Fruit fly (Drosophila melanogaster) whole organism, wandering third instar larva: ENCODE measurements around the gene amrt.

ENCODE experiments used
- Abd-B ChIP-seq: fragments of >200 bp; optimal IDR thresholded peaks from 2 replicates; lab custom pipeline; 2017; ENCODE audit warnings: missing biosample characterization, missing genetic modification characterization
- CG32264 ChIP-seq: fragments of 200-800 bp; sonication (Bioruptor generic); optimal IDR thresholded peaks from 2 replicates; lab custom pipeline; 2016; ENCODE audit warnings: missing biosample characterization, missing genetic modification characterization
- CG9705 ChIP-seq: fragments of 200-800 bp; sonication (Bioruptor generic); optimal IDR thresholded peaks from 2 replicates; lab custom pipeline; 2018; ENCODE audit warnings: missing biosample characterization, mild to moderate bottlenecking, missing genetic modification characterization
- CrebA ChIP-seq: fragments of 200-800 bp; sonication (Bioruptor generic); optimal IDR thresholded peaks from 2 replicates; lab custom pipeline; 2016; ENCODE audit warnings: missing biosample characterization, mild to moderate bottlenecking, missing genetic modification characterization, borderline replicate concordance
- Dfd ChIP-seq: fragments of >200 bp; optimal IDR thresholded peaks from 2 replicates; lab custom pipeline; 2017; ENCODE audit warnings: missing biosample characterization, missing genetic modification characterization
- Dif ChIP-seq: fragments of 200-275, 200-300 bp; sonication (Bioruptor generic); optimal IDR thresholded peaks from 2 replicates; lab custom pipeline; 2018; ENCODE audit warnings: missing biosample characterization, missing genetic modification characterization; ENCODE audit not compliant: partially characterized antibody
- GATAd ChIP-seq: sonication (Bioruptor generic); optimal IDR thresholded peaks from 2 replicates; lab custom pipeline; 2016; ENCODE audit warnings: missing biosample characterization, missing genetic modification characterization
- HLH106 ChIP-seq: fragments of 200-800 bp; optimal IDR thresholded peaks from 3 replicates; lab custom pipeline; 2019; ENCODE audit warnings: missing biosample characterization, mild to moderate bottlenecking, missing genetic modification characterization, moderate library complexity
- Hnf4 ChIP-seq: fragments of 200-800 bp; sonication (Bioruptor generic); optimal IDR thresholded peaks from 2 replicates; lab custom pipeline; 2016; ENCODE audit warnings: missing biosample characterization, mild to moderate bottlenecking, missing genetic modification characterization
- Hr78 ChIP-seq: fragments of >200 bp; optimal IDR thresholded peaks from 2 replicates; lab custom pipeline; 2017; ENCODE audit warnings: missing biosample characterization, missing genetic modification characterization
- Hr83 ChIP-seq: fragments of 200-300 bp; sonication (Bioruptor generic); optimal IDR thresholded peaks from 2 replicates; lab custom pipeline; 2016; ENCODE audit warnings: missing biosample characterization, mild to moderate bottlenecking, missing genetic modification characterization, moderate library complexity; ENCODE audit not compliant: poor library complexity, severe bottlenecking
- Jra ChIP-seq: sonication (Bioruptor generic); optimal IDR thresholded peaks from 2 replicates; lab custom pipeline; 2016; ENCODE audit warnings: missing biosample characterization, missing genetic modification characterization
- Mio ChIP-seq: sonication (Bioruptor generic); optimal IDR thresholded peaks from 2 replicates; lab custom pipeline; 2016; ENCODE audit warnings: missing biosample characterization, missing genetic modification characterization
- Myc ChIP-seq: fragments of >200 bp; optimal IDR thresholded peaks from 2 replicates; lab custom pipeline; 2017
- N ChIP-seq: fragments of >200 bp; optimal IDR thresholded peaks from 2 replicates; lab custom pipeline; 2018; ENCODE audit warnings: missing biosample characterization, missing external identifiers, missing genetic modification characterization
- OdsH ChIP-seq: fragments of 200-800 bp; sonication (Bioruptor generic); optimal IDR thresholded peaks from 2 replicates; lab custom pipeline; 2016; ENCODE audit warnings: missing biosample characterization, mild to moderate bottlenecking, missing genetic modification characterization
- Rel ChIP-seq, 2 experiments: fragments of 200-800 bp; sonication (Bioruptor generic) in 1 of 2; optimal IDR thresholded peaks; 2 replicates in 1 of 2; 3 replicates in 1 of 2; lab custom pipeline; 2016 to 2019; ENCODE audit warnings: mild to moderate bottlenecking in 2 of 2, missing biosample characterization in 2 of 2, missing genetic modification characterization in 2 of 2, moderate library complexity in 1 of 2
- Sp1 ChIP-seq: fragments of 200-800 bp; sonication (Bioruptor generic); optimal IDR thresholded peaks from 3 replicates; lab custom pipeline; 2019; ENCODE audit warnings: missing biosample characterization, mild to moderate bottlenecking, missing genetic modification characterization, moderate library complexity
- Vsx2 ChIP-seq: fragments of 200-300, 225-300 bp; sonication (Bioruptor generic); optimal IDR thresholded peaks from 2 replicates; lab custom pipeline; 2018; ENCODE audit warnings: missing biosample characterization, missing genetic modification characterization; ENCODE audit not compliant: partially characterized antibody
- br ChIP-seq: fragments of 200-800 bp; sonication (Bioruptor generic); optimal IDR thresholded peaks from 2 replicates; lab custom pipeline; 2016; ENCODE audit warnings: missing biosample characterization, missing genetic modification characterization
- brk ChIP-seq: fragments of 200-800 bp; sonication (Bioruptor generic); optimal IDR thresholded peaks from 2 replicates; lab custom pipeline; 2016; ENCODE audit warnings: missing biosample characterization, mild to moderate bottlenecking, missing genetic modification characterization
- dl ChIP-seq, 2 experiments: fragments of 175-275, 200-275 bp in 1 of 2; fragments of 200-275 bp in 1 of 2; sonication (Bioruptor generic); optimal IDR thresholded peaks; lab custom pipeline; 2018; ENCODE audit warnings: mild to moderate bottlenecking in 2 of 2, missing biosample characterization in 2 of 2, missing genetic modification characterization in 2 of 2, moderate library complexity in 2 of 2; ENCODE audit not compliant: partially characterized antibody in 2 of 2, insufficient read depth in 1 of 2
- dmrt93B ChIP-seq: fragments of 200-800 bp; sonication (Bioruptor generic); optimal IDR thresholded peaks from 2 replicates; lab custom pipeline; 2018; ENCODE audit warnings: missing biosample characterization, mild to moderate bottlenecking, missing genetic modification characterization
- dsf ChIP-seq: sonication (Bioruptor generic); optimal IDR thresholded peaks from 2 replicates; lab custom pipeline; 2016; ENCODE audit warnings: missing biosample characterization, missing genetic modification characterization, borderline replicate concordance
- ey ChIP-seq: fragments of 200-800 bp; sonication (Bioruptor generic); optimal IDR thresholded peaks from 2 replicates; lab custom pipeline; 2016; ENCODE audit warnings: missing biosample characterization, missing genetic modification characterization
- foxo ChIP-seq, 2 experiments: fragments of 200-800 bp; sonication (Bioruptor generic); optimal IDR thresholded peaks; 2 replicates in 1 of 2; 3 replicates in 1 of 2; lab custom pipeline; 2016 to 2017; ENCODE audit warnings: missing biosample characterization in 2 of 2, missing genetic modification characterization in 2 of 2
- fru ChIP-seq: fragments of 200-800 bp; sonication (Bioruptor generic); optimal IDR thresholded peaks from 3 replicates; lab custom pipeline; 2016; ENCODE audit warnings: missing biosample characterization, mild to moderate bottlenecking, missing genetic modification characterization
- h ChIP-seq: fragments of 200-800 bp; sonication (Bioruptor generic); optimal IDR thresholded peaks from 3 replicates; lab custom pipeline; 2016; ENCODE audit warnings: missing biosample characterization, mild to moderate bottlenecking, missing genetic modification characterization
- jim ChIP-seq: fragments of 175-275, 200-325 bp; sonication (Bioruptor generic); optimal IDR thresholded peaks from 2 replicates; lab custom pipeline; 2016; ENCODE audit warnings: missing biosample characterization, mild to moderate bottlenecking, missing genetic modification characterization
- lola ChIP-seq: fragments of >200 bp; optimal IDR thresholded peaks from 2 replicates; lab custom pipeline; 2017; ENCODE audit warnings: missing biosample characterization, missing genetic modification characterization
- pan ChIP-seq: fragments of >200 bp; optimal IDR thresholded peaks from 2 replicates; lab custom pipeline; 2017
- psq ChIP-seq: fragments of 200-800 bp; sonication (Bioruptor generic); optimal IDR thresholded peaks from 3 replicates; lab custom pipeline; 2017; ENCODE audit warnings: missing biosample characterization, mild to moderate bottlenecking, missing genetic modification characterization, moderate library complexity
- rgr ChIP-seq: fragments of 200-800 bp; sonication (Bioruptor generic); optimal IDR thresholded peaks from 3 replicates; lab custom pipeline; 2016; ENCODE audit warnings: missing biosample characterization, mild to moderate bottlenecking, missing genetic modification characterization
- sage ChIP-seq: fragments of 200-800 bp; sonication (Bioruptor generic); optimal IDR thresholded peaks from 2 replicates; lab custom pipeline; 2016; ENCODE audit warnings: missing biosample characterization, mild to moderate bottlenecking, missing genetic modification characterization
- sv ChIP-seq: fragments of 200-800 bp; sonication (Bioruptor generic); optimal IDR thresholded peaks from 3 replicates; lab custom pipeline; 2016; ENCODE audit warnings: missing biosample characterization, missing genetic modification characterization
- tai ChIP-seq: sonication (Bioruptor generic); optimal IDR thresholded peaks from 2 replicates; lab custom pipeline; 2016; ENCODE audit warnings: missing biosample characterization, missing genetic modification characterization
- usp ChIP-seq: fragments of >200 bp; optimal IDR thresholded peaks from 2 replicates; lab custom pipeline; 2017; ENCODE audit warnings: missing biosample characterization, missing genetic modification characterization
- woc ChIP-seq: sonication (Bioruptor generic); optimal IDR thresholded peaks from 2 replicates; lab custom pipeline; 2016; ENCODE audit warnings: missing biosample characterization, mild to moderate bottlenecking, missing genetic modification characterization

The amrt gene

DNA sequence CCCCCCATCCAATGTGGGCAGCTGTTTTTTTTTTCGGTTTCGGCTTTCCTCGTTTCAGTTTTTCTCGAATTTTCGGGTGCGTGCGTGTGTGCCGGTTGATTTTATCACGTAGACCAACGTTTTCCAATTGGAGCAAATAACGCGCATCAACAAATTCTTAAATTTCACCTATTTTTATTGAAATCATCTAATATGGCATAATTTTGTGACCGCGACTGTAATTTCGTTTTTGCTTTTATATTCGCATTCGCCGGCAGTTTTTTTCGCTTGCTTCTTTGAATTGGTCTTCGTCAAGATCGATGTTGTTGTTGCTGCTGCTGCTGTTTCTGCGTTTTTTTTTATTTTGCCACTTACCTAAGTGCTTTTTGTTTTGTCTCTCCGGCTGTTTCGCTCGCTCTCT lies 27.8 kb upstream of the amrt start:
- TF ChIP-seq Sp1 (GFP tag; lab: Kevin White, UChicago) (peak; percentile 49), Rel (GFP tag; optimal IDR thresholded peaks at IDR 0.05; lab: Kevin White, UChicago) (peak; percentile 25), Rel (tag; optimal IDR thresholded peaks at IDR 0.05; lab: Kevin White, UChicago) (no peak), br (GFP tag; lab: Kevin White, UChicago) (peak; percentile 38), Hr83 (no peak), dl (GFP tag; optimal IDR thresholded peaks at IDR 0.05; lab: Kevin White, UChicago; ENCODE audit: insufficient read depth in 1 of 2, partially characterized antibody in 2 of 2) (no peak), Vsx2 (no peak), sage (GFP tag; lab: Kevin White, UChicago) (peak; percentile 46), CrebA (GFP tag; lab: Kevin White, UChicago) (no peak), dsf (GFP tag; lab: Kevin White, UChicago) (no peak), lola (GFP tag; lab: Kevin White, UChicago) (no peak), pan (lab: Kevin White, UChicago) (no peak), foxo (GFP tag; optimal IDR thresholded peaks at IDR 0.05; lab: Kevin White, UChicago) (peak in 1 of 2 experiments; percentile 64), woc (peak; percentile 50), h (GFP tag; lab: Kevin White, UChicago) (peak; percentile 66), CG32264 (GFP tag; lab: Kevin White, UChicago) (peak; percentile 3), Mio (GFP tag; lab: Kevin White, UChicago) (no peak), Myc (lab: Kevin White, UChicago) (no peak), psq (peak; percentile 95), Hr78 (GFP tag; lab: Kevin White, UChicago) (no peak), Dfd (GFP tag; lab: Kevin White, UChicago) (no peak), brk (GFP tag; lab: Kevin White, UChicago) (no peak), OdsH (GFP tag; lab: Kevin White, UChicago) (peak; percentile 46), dmrt93B (GFP tag; lab: Kevin White, UChicago) (no peak), tai (GFP tag; lab: Kevin White, UChicago) (no peak), Abd-B (GFP tag; lab: Kevin White, UChicago) (no peak), GATAd (GFP tag; lab: Kevin White, UChicago) (no peak), jim (GFP tag; lab: Kevin White, UChicago) (no peak), Hnf4 (GFP tag; lab: Kevin White, UChicago) (peak; percentile 34), CG9705 (GFP tag; lab: Kevin White, UChicago) (no peak), rgr (GFP tag; lab: Kevin White, UChicago) (peak; percentile 55), Dif (no peak), Jra (GFP tag; lab: Kevin White, UChicago) (no peak), N (GFP tag; lab: Kevin White, UChicago) (no peak), usp (GFP tag; lab: Kevin White, UChicago) (no peak), ey (GFP tag; lab: Kevin White, UChicago) (peak; percentile 46), sv (GFP tag; lab: Kevin White, UChicago) (no peak), fru (GFP tag; lab: Kevin White, UChicago) (peak; percentile 38), HLH106 (tag; lab: Kevin White, UChicago) (no peak)
- TF ChIP-seq, all 38 proteins: peak for 14

DNA sequence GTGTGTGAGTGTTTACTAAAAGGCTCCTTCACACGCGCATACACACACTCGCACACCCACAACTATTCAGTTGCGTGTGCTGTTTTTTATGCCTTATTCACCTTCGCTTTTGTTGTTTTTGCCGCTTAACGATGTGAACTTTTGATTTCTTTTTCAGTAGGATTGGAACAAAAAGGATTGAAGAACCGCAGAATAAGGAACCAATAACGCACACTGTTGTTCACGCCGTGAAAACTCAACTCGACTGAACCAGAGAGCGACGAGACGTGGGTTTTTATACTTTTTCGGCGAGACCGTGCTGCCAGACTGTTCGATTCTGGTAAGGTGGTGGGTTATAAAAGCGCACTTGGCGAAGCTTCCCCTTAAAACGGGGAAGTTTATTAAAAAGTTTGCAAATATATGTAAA lies 27.1 kb upstream of the amrt start, which contains the start of gene Pdcd4:
TSS of gene Pdcd4 (minus strand) at position 255 of the 406 bp plus-strand sequence.
- TF ChIP-seq fru (GFP tag; lab: Kevin White, UChicago): peak; percentile 10
- no peak for TF ChIP-seq Rel (GFP tag; optimal IDR thresholded peaks at IDR 0.05; lab: Kevin White, UChicago)
- TF ChIP-seq Rel (tag; optimal IDR thresholded peaks at IDR 0.05; lab: Kevin White, UChicago): peak; percentile 97
- TF ChIP-seq h (GFP tag; lab: Kevin White, UChicago): peak; percentile 11
- TF ChIP-seq Dif: peak; percentile 8
- TF ChIP-seq rgr (GFP tag; lab: Kevin White, UChicago): peak; percentile 15
- TF ChIP-seq CG32264 (GFP tag; lab: Kevin White, UChicago): no peak
- peak; percentile 45 for TF ChIP-seq Sp1 (GFP tag; lab: Kevin White, UChicago)
- no peak for TF ChIP-seq ey (GFP tag; lab: Kevin White, UChicago)
- peak; percentile 31 for TF ChIP-seq br (GFP tag; lab: Kevin White, UChicago)
